Fruit fly (Drosophila melanogaster) whole organism, wandering third instar larva: ENCODE measurements around the gene CG15539.

Experiments
- CG32264 ChIP-seq: fragments of 200-800 bp; sonication (Bioruptor generic); optimal IDR thresholded peaks from 2 replicates; lab custom pipeline; 2016; ENCODE audit warnings: missing biosample characterization, missing genetic modification characterization
- Hr78 ChIP-seq: fragments of >200 bp; optimal IDR thresholded peaks from 2 replicates; lab custom pipeline; 2017; ENCODE audit warnings: missing biosample characterization, missing genetic modification characterization
- fru ChIP-seq: fragments of 200-800 bp; sonication (Bioruptor generic); optimal IDR thresholded peaks from 3 replicates; lab custom pipeline; 2016; ENCODE audit warnings: missing biosample characterization, mild to moderate bottlenecking, missing genetic modification characterization
- pan ChIP-seq: fragments of >200 bp; optimal IDR thresholded peaks from 2 replicates; lab custom pipeline; 2017
- usp ChIP-seq: fragments of >200 bp; optimal IDR thresholded peaks from 2 replicates; lab custom pipeline; 2017; ENCODE audit warnings: missing biosample characterization, missing genetic modification characterization

DNA sequence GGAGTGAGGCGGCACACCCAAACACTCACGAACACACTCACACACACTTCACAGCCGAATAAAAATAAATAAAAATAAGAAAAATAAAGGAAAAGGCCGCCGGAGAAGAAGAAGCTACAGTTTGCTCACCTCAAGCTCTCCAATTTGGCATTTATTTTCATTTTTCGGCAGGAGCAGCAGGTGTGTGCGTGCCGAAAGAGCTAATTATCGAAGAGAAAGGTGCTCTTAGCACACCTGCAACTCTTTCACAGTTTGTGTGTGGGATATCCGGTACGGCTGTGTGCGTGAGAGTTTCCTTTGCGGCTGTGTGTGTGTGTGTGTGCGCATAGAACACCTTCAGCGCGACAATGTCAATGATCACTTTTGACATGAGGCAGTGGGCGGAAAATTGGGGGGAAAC, 39.2 kb downstream of the CG15539 start:
- TF ChIP-seq CG32264 (GFP tag; lab: Kevin White, UChicago), result no peak
- no peak for TF ChIP-seq pan (lab: Kevin White, UChicago)
- no peak for TF ChIP-seq Hr78 (GFP tag; lab: Kevin White, UChicago)
- no peak for TF ChIP-seq usp (GFP tag; lab: Kevin White, UChicago)
- TF ChIP-seq fru (GFP tag; lab: Kevin White, UChicago), result no peak
